Fruit fly (Drosophila melanogaster): ENCODE results near the gene beat-IV.
A peak's percentile ranks its signal among the peaks of the same experiment; 100 is the strongest.

The beat-IV gene

dm6 chr3R:23509408-23509940 is 47.7 kb upstream of the beat-IV start:
- no peak for TF ChIP-seq Rel (GFP tag; optimal IDR thresholded peaks at IDR 0.05)
- TF ChIP-seq Rel (tag; optimal IDR thresholded peaks at IDR 0.05), result no peak
- no peak for TF ChIP-seq CG32264 (GFP tag; optimal IDR thresholded peaks at IDR 0.05)
- no peak for TF ChIP-seq brk (GFP tag; optimal IDR thresholded peaks at IDR 0.05)
- TF ChIP-seq dmrt93B (GFP tag; optimal IDR thresholded peaks at IDR 0.05), result no peak
- no peak for TF ChIP-seq lola (GFP tag; optimal IDR thresholded peaks at IDR 0.05)
- TF ChIP-seq ey (GFP tag; optimal IDR thresholded peaks at IDR 0.05), result no peak
- no peak for TF ChIP-seq Myc (optimal IDR thresholded peaks at IDR 0.05)
- no peak for TF ChIP-seq sv (GFP tag; optimal IDR thresholded peaks at IDR 0.05)

dm6 chr3R:23511356-23511755 is 45.9 kb upstream of the beat-IV start:
- TF ChIP-seq fru (GFP tag; optimal IDR thresholded peaks at IDR 0.05) (peak; percentile 63), jim (GFP tag; optimal IDR thresholded peaks at IDR 0.05) (no peak)

DNA sequence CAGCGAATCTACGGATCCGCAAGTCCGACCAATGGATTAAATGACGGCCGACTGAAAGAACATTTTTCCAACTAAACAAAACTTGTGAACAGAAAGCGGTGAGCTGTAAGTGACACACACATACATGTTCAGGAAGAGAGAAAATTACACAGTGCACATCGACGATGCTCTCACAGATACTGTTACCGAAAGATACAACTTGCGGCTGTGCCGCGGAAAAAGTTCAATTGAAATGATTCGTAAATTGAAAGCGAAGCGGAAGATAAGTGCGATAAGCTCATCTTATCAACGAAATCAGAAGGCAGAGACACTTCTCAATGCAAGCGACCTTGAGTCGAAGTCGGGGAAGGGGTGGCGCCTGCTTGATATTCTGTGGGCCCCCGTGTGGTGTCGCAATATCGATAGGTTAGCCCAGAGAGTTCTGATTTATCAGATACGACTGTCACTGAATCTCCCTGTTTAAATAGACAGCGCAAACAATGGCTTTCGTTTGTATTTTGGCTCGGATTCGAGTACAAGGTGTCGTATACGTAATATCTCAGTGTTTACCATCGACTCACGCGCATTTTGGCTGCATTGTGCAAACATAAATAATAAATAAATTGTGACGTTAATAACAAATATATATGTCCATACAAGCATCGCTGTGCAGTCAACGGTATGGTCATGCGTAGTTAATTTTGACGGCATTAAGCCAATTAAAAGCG is 37.7 kb upstream of the beat-IV start, which contains the start of gene Irk2:
Gene Irk2, minus strand, starts transcription at position 51 of the 707 bp plus-strand sequence.
- no peak for TF ChIP-seq N (GFP tag; optimal IDR thresholded peaks at IDR 0.05)
- TF ChIP-seq dl (GFP tag; optimal IDR thresholded peaks at IDR 0.05; ENCODE audit: insufficient read depth in 1 of 2, partially characterized antibody in 2 of 2), result no peak
- TF ChIP-seq Sp1 (GFP tag; optimal IDR thresholded peaks at IDR 0.05), result no peak
- TF ChIP-seq woc (GFP tag; optimal IDR thresholded peaks at IDR 0.05), result no peak
- TF ChIP-seq rgr (GFP tag; optimal IDR thresholded peaks at IDR 0.05), result no peak
- TF ChIP-seq dsf (GFP tag; optimal IDR thresholded peaks at IDR 0.05; ENCODE audit: borderline replicate concordance), result no peak
- TF ChIP-seq dmrt93B (GFP tag; optimal IDR thresholded peaks at IDR 0.05), result no peak

- TF ChIP-seq usp (GFP tag; optimal IDR thresholded peaks at IDR 0.05) (no peak), Myc (optimal IDR thresholded peaks at IDR 0.05) (no peak)
Observed at dm6 chr3R:23521483-23521882, 35.7 kb upstream of the beat-IV start, which contains the start of gene CG10177. Gene CG10177 (minus strand): TSS chr3R:23521583.

DNA sequence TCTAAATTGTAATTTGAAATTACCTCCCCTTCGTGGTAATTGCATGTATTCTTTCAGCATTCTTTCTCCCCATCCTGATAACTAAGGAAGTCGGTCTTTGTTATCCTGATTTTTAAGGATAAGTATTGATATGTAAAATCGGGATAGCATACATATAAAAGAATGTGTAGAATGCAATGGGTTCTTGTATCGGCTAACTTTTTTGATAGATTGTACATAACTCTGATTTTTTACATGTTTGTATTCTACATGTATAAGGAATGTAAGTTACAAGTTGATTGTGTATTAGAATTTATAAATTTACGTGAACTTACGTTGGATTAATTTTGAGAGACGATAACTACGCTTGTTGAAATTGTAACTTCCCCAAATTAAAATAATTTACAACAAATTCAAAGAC is 34.9 kb upstream of the beat-IV start:
- TF ChIP-seq Vsx2 (GFP tag; optimal IDR thresholded peaks at IDR 0.05; ENCODE audit: partially characterized antibody) (no peak), CrebA (GFP tag; optimal IDR thresholded peaks at IDR 0.05; ENCODE audit: borderline replicate concordance) (no peak), br (GFP tag; optimal IDR thresholded peaks at IDR 0.05) (no peak), Sp1 (GFP tag; optimal IDR thresholded peaks at IDR 0.05) (no peak), Mio (GFP tag; optimal IDR thresholded peaks at IDR 0.05) (no peak), dsf (GFP tag; optimal IDR thresholded peaks at IDR 0.05; ENCODE audit: borderline replicate concordance) (no peak), sv (GFP tag; optimal IDR thresholded peaks at IDR 0.05) (no peak), Myc (optimal IDR thresholded peaks at IDR 0.05) (no peak), tai (GFP tag; optimal IDR thresholded peaks at IDR 0.05) (no peak), Abd-B (GFP tag; optimal IDR thresholded peaks at IDR 0.05) (no peak), jim (GFP tag; optimal IDR thresholded peaks at IDR 0.05) (no peak), CG9705 (GFP tag; optimal IDR thresholded peaks at IDR 0.05) (no peak)

DNA sequence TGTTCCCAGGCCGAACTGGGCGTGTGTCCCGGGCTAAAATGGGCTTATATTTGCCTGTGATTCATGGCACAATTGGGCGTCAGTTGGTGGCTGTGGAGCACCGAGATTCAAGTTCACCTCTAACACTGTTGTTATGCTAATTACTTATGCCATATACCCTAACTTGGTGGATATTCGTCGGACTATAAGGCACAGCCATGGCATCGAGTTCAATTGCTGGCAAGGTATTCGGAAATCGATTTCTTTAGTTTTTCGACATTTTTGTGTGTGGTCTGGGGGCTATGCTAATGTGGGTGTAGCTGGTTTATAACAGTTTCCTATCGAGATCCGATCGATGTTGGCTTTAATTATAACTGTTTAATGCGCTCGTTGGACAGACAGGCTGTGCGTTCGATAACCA is 31.1 kb upstream of the beat-IV start:
- no peak for TF ChIP-seq sage (GFP tag; optimal IDR thresholded peaks at IDR 0.05)
- TF ChIP-seq Myc (optimal IDR thresholded peaks at IDR 0.05), result no peak
- no peak for TF ChIP-seq Rel (GFP tag; optimal IDR thresholded peaks at IDR 0.05)
- TF ChIP-seq Rel (tag; optimal IDR thresholded peaks at IDR 0.05), result no peak

DNA sequence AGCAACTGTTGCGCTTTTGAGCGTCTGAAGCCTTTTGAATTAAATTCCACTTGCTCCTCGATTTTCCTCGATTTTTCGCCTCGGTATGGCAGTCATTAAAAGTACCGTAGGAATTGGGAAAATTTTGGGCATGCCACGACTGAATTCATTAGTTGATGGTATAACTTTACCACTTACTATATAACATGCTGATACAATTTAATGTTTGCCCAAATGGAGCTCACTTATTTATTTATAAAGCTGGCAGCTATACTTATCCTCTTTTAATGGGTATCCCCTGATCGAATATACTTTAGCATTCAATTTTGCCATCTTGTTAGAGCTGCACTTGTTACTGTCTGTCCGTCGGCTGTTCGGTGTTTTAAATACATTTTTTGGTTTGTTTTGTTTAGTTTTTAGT is 29.8 kb upstream of the beat-IV start:
- TF ChIP-seq woc (GFP tag; optimal IDR thresholded peaks at IDR 0.05) (no peak), pan (optimal IDR thresholded peaks at IDR 0.05) (no peak), Vsx2 (GFP tag; optimal IDR thresholded peaks at IDR 0.05; ENCODE audit: partially characterized antibody) (no peak), CG32264 (GFP tag; optimal IDR thresholded peaks at IDR 0.05) (no peak), h (GFP tag; optimal IDR thresholded peaks at IDR 0.05) (no peak)
